In genomic region chr3L:613578-614300, dm6 we compare ENCODE assay signal across 1 fruit fly cellular context.
TF ChIP-seq lines count a peak whose summit lies in the region.

No protein-coding gene starts in this region.

TF ChIP-seq in whole organism, embryonic, 481 proteins besides CTCF, POLR2A, EP300 and RAD21 (continued from another document):
- TF ChIP-seq CG17186 (GFP tag; optimal IDR thresholded peaks at IDR 0.05; lab: Kevin White, UChicago): no peak
- TF ChIP-seq nerfin-2 (GFP tag; IDR thresholded peaks at IDR 0.05; lab: Robert Waterston, UW; ENCODE audit: partially characterized antibody): no peak
- TF ChIP-seq CG10321 (GFP tag; IDR thresholded peaks at IDR 0.05; lab: Robert Waterston, UW): no peak
- TF ChIP-seq lmd (GFP tag; IDR thresholded peaks at IDR 0.05; lab: Robert Waterston, UW): peak; percentile 54; the same call in 1 of the 2 replicates
- TF ChIP-seq CG33557 (GFP tag; optimal IDR thresholded peaks at IDR 0.05; lab: Kevin White, UChicago): peak; percentile 24
- no peak for TF ChIP-seq dati (GFP tag; IDR thresholded peaks at IDR 0.05; lab: Robert Waterston, UW)
- TF ChIP-seq unpg (GFP tag; optimal IDR thresholded peaks at IDR 0.05; lab: Kevin White, UChicago): peak; percentile 53
- peak; percentile 43 for TF ChIP-seq Neu2 (GFP tag; optimal IDR thresholded peaks at IDR 0.05; lab: Kevin White, UChicago; ENCODE audit: borderline replicate concordance)
- no peak for TF ChIP-seq Asciz (GFP tag; optimal IDR thresholded peaks at IDR 0.05; lab: Kevin White, UChicago)
- peak; percentile 26; the same call in 1 of the 2 replicates for TF ChIP-seq E2f2 (GFP tag; IDR thresholded peaks at IDR 0.05; lab: Robert Waterston, UW)
- TF ChIP-seq CG9817 (tag; optimal IDR thresholded peaks at IDR 0.05; lab: Kevin White, UChicago): no peak
- TF ChIP-seq CG12942 (GFP tag; optimal IDR thresholded peaks at IDR 0.05; lab: Kevin White, UChicago): peak; percentile 12
- TF ChIP-seq oc (tag; optimal IDR thresholded peaks at IDR 0.05; lab: Kevin White, UChicago): peak; percentile 42
- TF ChIP-seq sima (GFP tag; optimal IDR thresholded peaks at IDR 0.05; lab: Kevin White, UChicago): no peak
- TF ChIP-seq jigr1 (GFP tag; IDR thresholded peaks at IDR 0.05; lab: Robert Waterston, UW): no peak
- 0 out of 2 replicates have a peak, but pooled peaks have one; percentile 23 for TF ChIP-seq Gsc (GFP tag; IDR thresholded peaks at IDR 0.05; lab: Robert Waterston, UW)
- TF ChIP-seq GATAe (GFP tag; conservative IDR thresholded peaks at IDR 0.05; lab: Robert Waterston, UW): no peak
- peak; percentile 81 for TF ChIP-seq gem (tag; optimal IDR thresholded peaks at IDR 0.05; lab: Kevin White, UChicago)
- peak; percentile 56 for TF ChIP-seq az2 (GFP tag; optimal IDR thresholded peaks at IDR 0.05; lab: Kevin White, UChicago)
- peak; percentile 43; the same call in 2 of the 4 replicates for TF ChIP-seq Gug (GFP tag; IDR thresholded peaks at IDR 0.05; lab: Robert Waterston, UW)
- TF ChIP-seq Vsx1 (GFP tag; optimal IDR thresholded peaks at IDR 0.05; lab: Kevin White, UChicago): peak; percentile 15
- TF ChIP-seq CG4730 (GFP tag; IDR thresholded peaks at IDR 0.05; lab: Robert Waterston, UW): peak; percentile 22; the same call in 1 of the 2 replicates
- TF ChIP-seq CG10979 (tag; optimal IDR thresholded peaks at IDR 0.05; lab: Kevin White, UChicago): peak; percentile 82
- TF ChIP-seq gcm2 (GFP tag; optimal IDR thresholded peaks at IDR 0.05; lab: Kevin White, UChicago): no peak
- TF ChIP-seq Taf1 (GFP tag; IDR thresholded peaks at IDR 0.05; lab: Robert Waterston, UW): no peak
- TF ChIP-seq Tbp (GFP tag; optimal IDR thresholded peaks at IDR 0.05; lab: Kevin White, UChicago): no peak
- peak; percentile 77 for TF ChIP-seq CG14710 (tag; optimal IDR thresholded peaks at IDR 0.05; lab: Kevin White, UChicago)
- peak; percentile 65; the same call in 2 of the 3 replicates for TF ChIP-seq ci (GFP tag; IDR thresholded peaks at IDR 0.05; lab: Robert Waterston, UW)
- TF ChIP-seq eyg (GFP tag; optimal IDR thresholded peaks at IDR 0.05; lab: Kevin White, UChicago): no peak
- no peak for TF ChIP-seq tx (GFP tag; optimal IDR thresholded peaks at IDR 0.05; lab: Kevin White, UChicago)
- TF ChIP-seq Doc2 (GFP tag; IDR thresholded peaks at IDR 0.05; lab: Robert Waterston, UW): no peak
- peak; percentile 20 for TF ChIP-seq CG1603 (tag; optimal IDR thresholded peaks at IDR 0.05; lab: Kevin White, UChicago)
- no peak for TF ChIP-seq CG1529 (GFP tag; optimal IDR thresholded peaks at IDR 0.05; lab: Kevin White, UChicago)
- TF ChIP-seq bbx (GFP tag; IDR thresholded peaks at IDR 0.05; lab: Robert Waterston, UW; ENCODE audit: partially characterized antibody): no peak
- no peak for TF ChIP-seq BEAF-32 (GFP tag; optimal IDR thresholded peaks at IDR 0.05; lab: Kevin White, UChicago)
- peak; percentile 3 for TF ChIP-seq CG12155 (GFP tag; optimal IDR thresholded peaks at IDR 0.05; lab: Kevin White, UChicago)
- TF ChIP-seq CG6654 (GFP tag; optimal IDR thresholded peaks at IDR 0.05; lab: Kevin White, UChicago): peak; percentile 1
- no peak for TF ChIP-seq CG11085 (GFP tag; IDR thresholded peaks at IDR 0.05; lab: Robert Waterston, UW)
- peak; percentile 56 for TF ChIP-seq grau (tag; optimal IDR thresholded peaks at IDR 0.05; lab: Kevin White, UChicago)
- TF ChIP-seq wor (GFP tag; IDR thresholded peaks at IDR 0.05; lab: Robert Waterston, UW): no peak
- no peak for TF ChIP-seq CG4282 (GFP tag; optimal IDR thresholded peaks at IDR 0.05; lab: Kevin White, UChicago)
- TF ChIP-seq Camta (GFP tag; optimal IDR thresholded peaks at IDR 0.05; lab: Kevin White, UChicago): peak; percentile 52
- no peak for TF ChIP-seq sr (GFP tag; IDR thresholded peaks at IDR 0.05; lab: Robert Waterston, UW)
- TF ChIP-seq PHDP (tag; optimal IDR thresholded peaks at IDR 0.05; lab: Kevin White, UChicago): peak; percentile 28
- TF ChIP-seq luna (GFP tag; optimal IDR thresholded peaks at IDR 0.05; lab: Kevin White, UChicago): no peak
- TF ChIP-seq CG3281 (GFP tag; optimal IDR thresholded peaks at IDR 0.05; lab: Kevin White, UChicago): no peak
- TF ChIP-seq da (GFP tag; optimal IDR thresholded peaks at IDR 0.05; lab: Kevin White, UChicago): no peak
- TF ChIP-seq twi (tag; optimal IDR thresholded peaks at IDR 0.05; lab: Kevin White, UChicago): peak; percentile 94
- no peak for TF ChIP-seq CG12071 (GFP tag; optimal IDR thresholded peaks at IDR 0.05; lab: Kevin White, UChicago)
- TF ChIP-seq B-H2 (GFP tag; optimal IDR thresholded peaks at IDR 0.05; lab: Kevin White, UChicago): no peak
- TF ChIP-seq CG2678 (tag; optimal IDR thresholded peaks at IDR 0.05; lab: Kevin White, UChicago): peak; percentile 43
- TF ChIP-seq HLH4C (GFP tag; IDR thresholded peaks at IDR 0.05; lab: Robert Waterston, UW; ENCODE audit: partially characterized antibody): no peak
- TF ChIP-seq tll (GFP tag; optimal IDR thresholded peaks at IDR 0.05; lab: Kevin White, UChicago): peak in 1 of 2 experiments; percentile 26
- TF ChIP-seq CG12104 (GFP tag; optimal IDR thresholded peaks at IDR 0.05; lab: Kevin White, UChicago): no peak
- TF ChIP-seq CG2889 (GFP tag; IDR thresholded peaks at IDR 0.05; lab: Robert Waterston, UW): no peak
- no peak for TF ChIP-seq Sox100B (GFP tag; optimal IDR thresholded peaks at IDR 0.05; lab: Kevin White, UChicago)
- TF ChIP-seq Dip2 (GFP tag; IDR thresholded peaks at IDR 0.05; lab: Robert Waterston, UW): no peak
- TF ChIP-seq chn (GFP tag; optimal IDR thresholded peaks at IDR 0.05; lab: Kevin White, UChicago): peak; percentile 40
- TF ChIP-seq rib (GFP tag; IDR thresholded peaks at IDR 0.05; lab: Robert Waterston, UW): no peak
